Worm (Caenorhabditis elegans) whole organism, L1 larva: ENCODE results near the gene pdzd-8.

ENCODE experiments used
- C04F5.9 ChIP-seq: sonication (generic microtip); optimal IDR thresholded peaks from 2 replicates; lab custom pipeline; 2016; ENCODE audit warnings: missing genetic modification characterization, missing compliant biosample characterization
- C16A3.4 ChIP-seq: fragments of 150-350 bp; optimal IDR thresholded peaks from 2 replicates; lab custom pipeline; 2014; ENCODE audit warnings: missing biosample characterization, missing genetic modification characterization
- F16B12.6 ChIP-seq: fragments of 150-350 bp; optimal IDR thresholded peaks from 2 replicates; lab custom pipeline; 2014; ENCODE audit warnings: missing biosample characterization, missing genetic modification characterization
- Y116A8C.19 ChIP-seq: sonication (generic microtip); optimal IDR thresholded peaks from 2 replicates; lab custom pipeline; 2016; ENCODE audit warnings: missing compliant biosample characterization, missing genetic modification characterization, borderline replicate concordance
- ama-1 ChIP-seq: fragments of 150-350 bp; optimal IDR thresholded peaks from 2 replicates; lab custom pipeline; 2014
- blmp-1 ChIP-seq: fragments of 150-350 bp; optimal IDR thresholded peaks from 2 replicates; lab custom pipeline; 2014; ENCODE audit warnings: missing biosample characterization, missing genetic modification characterization
- ceh-63 ChIP-seq: fragments of 200-800 bp; sonication (Bioruptor generic); optimal IDR thresholded peaks from 2 replicates; lab custom pipeline; 2018; ENCODE audit warnings: mild to moderate bottlenecking, missing genetic modification characterization, missing compliant biosample characterization
- ceh-82 ChIP-seq, 3 experiments: fragments of 150-350 bp in 1 of 3; sonication (generic microtip) in 2 of 3; optimal IDR thresholded peaks; 2 replicates each; lab custom pipeline; 2014 to 2017; ENCODE audit warnings: missing biosample characterization in 3 of 3, missing genetic modification characterization in 3 of 3
- ceh-88 ChIP-seq: fragments of 200-800 bp; sonication (Bioruptor generic); IDR thresholded peaks from 2 replicates; pipeline ENCODE4 v1.3.6; 2022; ENCODE audit warnings: missing genetic modification characterization, missing compliant biosample characterization
- efl-1 ChIP-seq, 4 experiments: fragments of 150-350 bp; optimal IDR thresholded peaks in 3 of 4; peaks in 1 of 4; 1 replicate in 1 of 4; 2 replicates in 3 of 4; lab custom pipeline; 2014; ENCODE audit warnings: missing biosample characterization in 2 of 4, missing genetic modification characterization in 2 of 4, missing genetic modification reagents in 2 of 4
- egl-27 ChIP-seq, 2 experiments: fragments of 150-350 bp in 1 of 2; sonication (generic microtip); optimal IDR thresholded peaks; 3 replicates each; lab custom pipeline; 2017 to 2018; ENCODE audit warnings: missing biosample characterization in 2 of 2, missing genetic modification characterization in 2 of 2, missing genetic modification reagents in 2 of 2
- elt-2 ChIP-seq: sonication (generic microtip); optimal IDR thresholded peaks from 2 replicates; lab custom pipeline; 2016; ENCODE audit warnings: missing genetic modification characterization, mild to moderate bottlenecking, inconsistent platforms, missing compliant biosample characterization, missing genetic modification reagents
- elt-3 ChIP-seq, 6 experiments: fragments of 150-350 bp in 1 of 6; sonication (generic microtip); optimal IDR thresholded peaks; 2 replicates each; lab custom pipeline; 2017 to 2018; ENCODE audit warnings: missing biosample characterization in 6 of 6, missing genetic modification characterization in 6 of 6, inconsistent platforms in 1 of 6
- fkh-8 ChIP-seq: sonication (generic microtip); optimal IDR thresholded peaks from 2 replicates; lab custom pipeline; 2016; ENCODE audit warnings: mild to moderate bottlenecking, missing genetic modification characterization, missing compliant biosample characterization
- fos-1 ChIP-seq: fragments of 150-350 bp; optimal IDR thresholded peaks from 2 replicates; lab custom pipeline; 2014; ENCODE audit warnings: missing biosample characterization, missing genetic modification characterization
- grh-1 ChIP-seq: fragments of 200-800 bp; sonication (Bioruptor generic); IDR thresholded peaks from 2 replicates; pipeline ENCODE4 v1.3.6; 2022; ENCODE audit warnings: missing genetic modification reagents, missing genetic modification characterization, missing compliant biosample characterization
- hlh-17 ChIP-seq: fragments of 200-800 bp; sonication (Bioruptor generic); optimal IDR thresholded peaks from 2 replicates; lab custom pipeline; 2018; ENCODE audit warnings: missing genetic modification characterization, mild to moderate bottlenecking, missing compliant biosample characterization, moderate library complexity, borderline replicate concordance
- hlh-4 ChIP-seq: sonication (generic microtip); optimal IDR thresholded peaks from 2 replicates; lab custom pipeline; 2016; ENCODE audit warnings: mild to moderate bottlenecking, missing genetic modification characterization, missing compliant biosample characterization
- hpl-2 ChIP-seq: fragments of 150-350 bp; optimal IDR thresholded peaks from 2 replicates; lab custom pipeline; 2014; ENCODE audit warnings: missing biosample characterization, missing genetic modification reagents, missing genetic modification characterization
- irx-1 ChIP-seq: sonication (generic microtip); optimal IDR thresholded peaks from 2 replicates; lab custom pipeline; 2016; ENCODE audit warnings: missing genetic modification characterization, missing compliant biosample characterization
- isw-1 ChIP-seq: fragments of 200-800 bp; sonication (Bioruptor generic); IDR thresholded peaks from 2 replicates; pipeline ENCODE4 v1.3.6; 2022; ENCODE audit warnings: missing genetic modification characterization, missing compliant biosample characterization
- jun-1 ChIP-seq: fragments of 150-350 bp; optimal IDR thresholded peaks from 2 replicates; lab custom pipeline; 2014; ENCODE audit warnings: missing biosample characterization, missing genetic modification reagents, missing genetic modification characterization
- lin-14 ChIP-seq: fragments of 200-800 bp; sonication (Bioruptor generic); optimal IDR thresholded peaks from 2 replicates; lab custom pipeline; 2018; ENCODE audit warnings: mild to moderate bottlenecking, missing genetic modification characterization, moderate library complexity, missing compliant biosample characterization
- lin-15B ChIP-seq: fragments of 150-350 bp; sonication (generic microtip); optimal IDR thresholded peaks from 3 replicates; lab custom pipeline; 2014; ENCODE audit warnings: missing biosample characterization, missing genetic modification characterization
- mdl-1 ChIP-seq, 2 experiments: fragments of 150-350 bp; optimal IDR thresholded peaks; 2 replicates each; lab custom pipeline; 2014 to 2017; ENCODE audit warnings: missing biosample characterization in 2 of 2, missing genetic modification characterization in 2 of 2, inconsistent platforms in 1 of 2
- mep-1 ChIP-seq: fragments of 150-350 bp; optimal IDR thresholded peaks from 2 replicates; lab custom pipeline; 2014; ENCODE audit warnings: missing biosample characterization, missing genetic modification characterization
- nhr-237 ChIP-seq: fragments of 150-350 bp; optimal IDR thresholded peaks from 2 replicates; lab custom pipeline; 2014; ENCODE audit warnings: missing biosample characterization, missing genetic modification characterization
- nhr-28 ChIP-seq: fragments of 150-350 bp; optimal IDR thresholded peaks from 2 replicates; lab custom pipeline; 2014; ENCODE audit warnings: missing biosample characterization, missing genetic modification characterization
- nhr-47 ChIP-seq: sonication (generic microtip); optimal IDR thresholded peaks from 2 replicates; lab custom pipeline; 2016; ENCODE audit warnings: mild to moderate bottlenecking, missing genetic modification characterization, moderate library complexity, missing compliant biosample characterization
- nhr-71 ChIP-seq: sonication (generic microtip); optimal IDR thresholded peaks from 2 replicates; lab custom pipeline; 2016; ENCODE audit warnings: mild to moderate bottlenecking, missing genetic modification characterization, moderate library complexity, missing compliant biosample characterization
- nhr-76 ChIP-seq: sonication (generic microtip); optimal IDR thresholded peaks from 2 replicates; lab custom pipeline; 2017; ENCODE audit warnings: missing biosample characterization, missing genetic modification characterization
- nhr-90 ChIP-seq: sonication (generic microtip); optimal IDR thresholded peaks from 2 replicates; lab custom pipeline; 2016; ENCODE audit warnings: mild to moderate bottlenecking, missing genetic modification characterization, missing compliant biosample characterization; ENCODE audit not compliant: poor library complexity
- pag-3 ChIP-seq: sonication (generic microtip); optimal IDR thresholded peaks from 2 replicates; lab custom pipeline; 2017; ENCODE audit warnings: missing genetic modification characterization, mild to moderate bottlenecking, missing compliant biosample characterization, antibody characterized with exemption, borderline replicate concordance; ENCODE audit not compliant: insufficient read depth
- pax-3 ChIP-seq: fragments of 200-800 bp; sonication (Bioruptor generic); optimal IDR thresholded peaks from 2 replicates; lab custom pipeline; 2018; ENCODE audit warnings: mild to moderate bottlenecking, missing genetic modification characterization, moderate library complexity, missing compliant biosample characterization
- skn-1 ChIP-seq: fragments of 150-350 bp; optimal IDR thresholded peaks from 2 replicates; lab custom pipeline; 2014; ENCODE audit warnings: missing biosample characterization, missing genetic modification characterization
- snpc-4 ChIP-seq: fragments of 150-350 bp; optimal IDR thresholded peaks from 2 replicates; lab custom pipeline; 2014; ENCODE audit warnings: missing biosample characterization, missing genetic modification characterization
- sox-4 ChIP-seq: sonication (generic microtip); optimal IDR thresholded peaks from 2 replicates; lab custom pipeline; 2016; ENCODE audit warnings: missing genetic modification characterization, missing compliant biosample characterization
- sup-37 ChIP-seq: fragments of 200-800 bp; sonication (Bioruptor generic); optimal IDR thresholded peaks from 2 replicates; lab custom pipeline; 2018; ENCODE audit warnings: mild to moderate bottlenecking, missing genetic modification characterization, missing compliant biosample characterization
- swsn-7 ChIP-seq: sonication (generic microtip); optimal IDR thresholded peaks from 2 replicates; lab custom pipeline; 2016; ENCODE audit warnings: missing genetic modification characterization, missing compliant biosample characterization
- tbx-2 ChIP-seq: sonication (generic microtip); optimal IDR thresholded peaks from 2 replicates; lab custom pipeline; 2016; ENCODE audit warnings: missing genetic modification characterization, missing compliant biosample characterization
- unc-30 ChIP-seq: sonication (generic microtip); optimal IDR thresholded peaks from 2 replicates; lab custom pipeline; 2017; ENCODE audit warnings: missing biosample characterization, missing genetic modification characterization
- unc-62 ChIP-seq: fragments of 150-350 bp; optimal IDR thresholded peaks from 2 replicates; lab custom pipeline; 2014; ENCODE audit warnings: missing biosample characterization, missing genetic modification reagents, missing genetic modification characterization
- unc-98 ChIP-seq: fragments of 200-800 bp; sonication (Bioruptor generic); IDR thresholded peaks from 2 replicates; pipeline ENCODE4 v1.3.6; 2022; ENCODE audit warnings: missing genetic modification characterization, missing compliant biosample characterization
- xbp-1 ChIP-seq: sonication (generic microtip); optimal IDR thresholded peaks from 2 replicates; lab custom pipeline; 2016; ENCODE audit warnings: missing genetic modification characterization, missing compliant biosample characterization
- zag-1 ChIP-seq: fragments of 150-350 bp; optimal IDR thresholded peaks from 2 replicates; lab custom pipeline; 2014; ENCODE audit warnings: missing biosample characterization, missing genetic modification characterization
- zip-4 ChIP-seq: fragments of 200-800 bp; sonication (Bioruptor generic); optimal IDR thresholded peaks from 2 replicates; lab custom pipeline; 2018; ENCODE audit warnings: mild to moderate bottlenecking, missing genetic modification characterization, moderate library complexity, missing compliant biosample characterization
- ztf-11 ChIP-seq, 2 experiments: sonication (generic microtip); optimal IDR thresholded peaks; 2 replicates each; lab custom pipeline; 2016 to 2017; ENCODE audit warnings: missing genetic modification characterization in 2 of 2, missing biosample characterization in 1 of 2, missing compliant biosample characterization in 1 of 2
- ztf-4 ChIP-seq: fragments of 150-350 bp; optimal IDR thresholded peaks from 2 replicates; lab custom pipeline; 2014; ENCODE audit warnings: missing biosample characterization, missing genetic modification characterization

The pdzd-8 gene

DNA sequence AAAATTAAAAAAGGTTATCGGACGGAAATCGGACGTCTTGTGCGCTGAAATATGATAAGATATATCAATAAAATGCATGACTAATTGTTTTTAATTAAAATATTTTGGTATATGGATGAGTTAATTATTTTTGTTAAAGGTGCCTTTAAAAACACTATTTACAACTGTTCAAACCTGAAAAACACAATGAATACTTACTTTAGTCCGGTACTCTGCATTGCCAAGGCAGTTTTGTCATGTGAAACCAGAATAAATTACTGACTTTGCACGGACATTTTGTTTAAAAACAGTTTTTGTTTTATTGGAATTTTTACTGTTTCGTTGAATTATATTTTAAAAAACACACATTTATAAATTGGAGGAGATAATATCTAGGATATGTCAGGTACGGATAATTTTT, 7.3 kb upstream of the pdzd-8 start, which contains the start of gene suex-2:
Gene suex-2 (plus strand): TSS at position 301 of the 400 bp plus-strand sequence.
- TF ChIP-seq sox-4 (no peak), efl-1 (optimal IDR thresholded peaks at IDR 0.05; lab: Kevin White, UChicago) (no peak), efl-1 (GFP tag; optimal IDR thresholded peaks at IDR 0.05 in 1 of 2; lab: Kevin White, UChicago) (peak in 1 of 2 experiments; percentile 63), blmp-1 (tag; lab: Kevin White, UChicago) (no peak), zag-1 (tag; lab: Kevin White, UChicago) (no peak)

DNA sequence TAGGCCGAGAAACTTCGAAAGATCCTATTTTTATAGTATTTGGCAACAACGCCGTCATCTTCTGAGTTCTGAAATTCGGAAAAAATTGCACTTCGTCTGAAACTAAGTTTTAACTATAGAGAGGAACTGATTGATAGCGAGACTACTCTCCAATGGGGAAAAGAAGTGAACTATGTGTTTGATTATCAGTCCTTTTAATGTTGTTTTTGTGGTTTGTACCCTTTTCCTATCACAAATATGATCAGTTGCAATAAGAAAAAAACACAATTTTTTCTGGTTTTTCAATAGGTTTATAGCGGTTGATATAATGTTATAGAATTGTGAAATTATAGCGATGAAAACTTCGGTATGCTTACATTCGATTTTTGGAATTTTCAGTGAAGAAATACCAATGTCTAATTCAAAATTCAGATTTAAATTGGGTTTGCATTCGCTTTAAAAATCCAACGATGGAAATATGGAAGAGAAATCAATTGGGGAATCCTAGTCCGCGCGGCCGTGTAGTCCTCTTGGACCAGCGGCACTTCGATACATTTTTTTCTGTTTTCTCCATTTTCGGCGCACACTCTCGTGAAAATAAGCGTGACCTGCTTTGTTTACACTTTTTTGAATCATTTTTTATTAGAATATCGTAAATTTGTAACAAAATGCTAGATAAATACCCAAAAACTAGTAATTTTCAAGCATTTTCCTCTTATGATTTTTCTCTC, 1.9 kb upstream of the pdzd-8 start, which contains the start of gene C53B4.3:
Gene C53B4.3 (minus strand): TSS at position 464 of the 710 bp plus-strand sequence.
- TF ChIP-seq F16B12.6 (tag; lab: Kevin White, UChicago): no peak
- no peak for TF ChIP-seq hlh-17 (GFP tag; lab: Kevin White, UChicago)
- TF ChIP-seq ztf-4 (tag; lab: Kevin White, UChicago): peak; percentile 41
- TF ChIP-seq pag-3 (tag; lab: Kevin White, UChicago): no peak
- peak; percentile 16 for TF ChIP-seq skn-1 (tag; lab: Kevin White, UChicago)
- TF ChIP-seq elt-3 (tag; optimal IDR thresholded peaks at IDR 0.05; lab: Kevin White, UChicago): peak in 1 of 6 experiments; percentile 23
- peak; percentile 66; the same call in 1 of the 2 replicates for TF ChIP-seq ceh-88 (GFP tag; lab: Robert Waterston, UW)
- TF ChIP-seq isw-1 (GFP tag; lab: Robert Waterston, UW): peak; percentile 68
- TF ChIP-seq hpl-2: no peak
- TF ChIP-seq blmp-1 (tag; lab: Kevin White, UChicago): peak; percentile 56
- no peak for TF ChIP-seq nhr-28 (tag; lab: Kevin White, UChicago)
- peak; percentile 60 for TF ChIP-seq lin-15B
- TF ChIP-seq mdl-1 (tag; optimal IDR thresholded peaks at IDR 0.05; lab: Kevin White, UChicago): peak in 1 of 2 experiments; percentile 42
- peak; percentile 32 for TF ChIP-seq sup-37 (GFP tag; lab: Kevin White, UChicago)
- peak; percentile 55 for TF ChIP-seq elt-2
- TF ChIP-seq nhr-90 (tag; lab: Kevin White, UChicago): peak; percentile 95
- TF ChIP-seq pax-3: peak; percentile 88
- TF ChIP-seq egl-27 (tag; optimal IDR thresholded peaks at IDR 0.05; lab: Kevin White, UChicago): no peak
- peak; percentile 97 for TF ChIP-seq irx-1 (tag; lab: Kevin White, UChicago)
- TF ChIP-seq nhr-76: no peak
- peak; percentile 76 for TF ChIP-seq fkh-8
- TF ChIP-seq ceh-82 (tag; optimal IDR thresholded peaks at IDR 0.05; lab: Kevin White, UChicago): peak; percentile 54 to 70 (median 58)
- peak; percentile 63 to 67 for TF ChIP-seq efl-1 (optimal IDR thresholded peaks at IDR 0.05; lab: Kevin White, UChicago)
- peak; percentile 59 to 95 for TF ChIP-seq efl-1 (GFP tag; optimal IDR thresholded peaks at IDR 0.05 in 1 of 2; lab: Kevin White, UChicago)
- TF ChIP-seq unc-62 (GFP tag; lab: Kevin White, UChicago): no peak
- TF ChIP-seq ama-1 (lab: Kevin White, UChicago): no peak
- TF ChIP-seq grh-1 (GFP tag; lab: Robert Waterston, UW): 0 out of 2 replicates have a peak, but pooled peaks have one; percentile 24
- TF ChIP-seq xbp-1 (tag; lab: Kevin White, UChicago): peak; percentile 90
- peak; percentile 80 for TF ChIP-seq hlh-4 (tag; lab: Kevin White, UChicago)
- TF ChIP-seq unc-98 (GFP tag; lab: Robert Waterston, UW): peak; percentile 75
- peak in 1 of 2 experiments; percentile 96 for TF ChIP-seq ztf-11 (tag; optimal IDR thresholded peaks at IDR 0.05; lab: Kevin White, UChicago)
- no peak for TF ChIP-seq unc-30 (tag; lab: Kevin White, UChicago)
- TF ChIP-seq zip-4 (GFP tag; lab: Kevin White, UChicago): peak; percentile 53
- peak; percentile 93 for TF ChIP-seq nhr-71 (tag; lab: Kevin White, UChicago)
- peak; percentile 89 for TF ChIP-seq Y116A8C.19 (tag; lab: Kevin White, UChicago)
- peak; percentile 93 for TF ChIP-seq tbx-2 (tag; lab: Kevin White, UChicago)
- no peak for TF ChIP-seq fos-1
- peak; percentile 12 for TF ChIP-seq jun-1
- no peak for TF ChIP-seq ceh-63 (GFP tag; lab: Kevin White, UChicago)
- TF ChIP-seq mep-1 (tag; lab: Kevin White, UChicago): peak; percentile 49
- TF ChIP-seq lin-14: peak; percentile 86
- TF ChIP-seq nhr-237 (tag; lab: Kevin White, UChicago): no peak
- peak; percentile 87 for TF ChIP-seq C04F5.9 (tag; lab: Kevin White, UChicago)
- TF ChIP-seq nhr-47: peak; percentile 92
- TF ChIP-seq snpc-4 (tag; lab: Kevin White, UChicago): peak; percentile 64
- no peak for TF ChIP-seq C16A3.4 (tag; lab: Kevin White, UChicago)
- TF ChIP-seq swsn-7 (tag; lab: Kevin White, UChicago): peak; percentile 91
